Worm (Caenorhabditis elegans) whole organism, L2 larva: ENCODE data around the gene zim-3.

Experiments used
- ZK546.5 ChIP-seq: sonication (generic microtip); optimal IDR thresholded peaks from 2 replicates; lab custom pipeline; 2017; ENCODE audit warnings: missing biosample characterization, missing genetic modification characterization
- ama-1 ChIP-seq: fragments of 150-350 bp; optimal IDR thresholded peaks from 2 replicates; lab custom pipeline; 2018; ENCODE audit warnings: inconsistent platforms
- blmp-1 ChIP-seq: sonication (generic microtip); optimal IDR thresholded peaks from 2 replicates; lab custom pipeline; 2017; ENCODE audit warnings: missing genetic modification characterization, mild to moderate bottlenecking, missing compliant biosample characterization, antibody characterized with exemption, moderate library complexity; ENCODE audit not compliant: insufficient read depth
- ceh-82 ChIP-seq: fragments of 150-350 bp; optimal IDR thresholded peaks from 2 replicates; lab custom pipeline; 2014; ENCODE audit warnings: missing biosample characterization, missing genetic modification characterization
- egl-27 ChIP-seq: sonication (generic microtip); optimal IDR thresholded peaks from 3 replicates; lab custom pipeline; 2017; ENCODE audit warnings: missing biosample characterization, missing genetic modification reagents, missing genetic modification characterization
- elt-3 ChIP-seq: sonication (generic microtip); optimal IDR thresholded peaks from 2 replicates; lab custom pipeline; 2017; ENCODE audit warnings: missing biosample characterization, missing genetic modification characterization
- mdl-1 ChIP-seq, 2 experiments: fragments of 150-350 bp in 1 of 2; sonication (generic microtip) in 1 of 2; optimal IDR thresholded peaks; 2 replicates each; lab custom pipeline; 2017; ENCODE audit warnings: missing biosample characterization in 2 of 2, missing genetic modification characterization in 2 of 2
- nhr-10 ChIP-seq: sonication (generic microtip); optimal IDR thresholded peaks from 2 replicates; lab custom pipeline; 2017; ENCODE audit warnings: missing biosample characterization, missing genetic modification characterization
- nhr-12 ChIP-seq: fragments of 150-350 bp; optimal IDR thresholded peaks from 2 replicates; lab custom pipeline; 2014; ENCODE audit warnings: missing biosample characterization, missing genetic modification characterization
- nhr-21 ChIP-seq: fragments of 150-350 bp; optimal IDR thresholded peaks from 2 replicates; lab custom pipeline; 2014; ENCODE audit warnings: missing biosample characterization, missing genetic modification characterization
- skn-1 ChIP-seq: sonication (generic microtip); optimal IDR thresholded peaks from 2 replicates; lab custom pipeline; 2017; ENCODE audit warnings: missing biosample characterization, missing genetic modification characterization
- snpc-4 ChIP-seq: fragments of 150-350 bp; optimal IDR thresholded peaks from 2 replicates; lab custom pipeline; 2014; ENCODE audit warnings: missing biosample characterization, missing genetic modification characterization
- unc-62 ChIP-seq: fragments of 150-350 bp; optimal IDR thresholded peaks from 2 replicates; lab custom pipeline; 2014; ENCODE audit warnings: missing biosample characterization, missing genetic modification reagents, missing genetic modification characterization
- ztf-1 ChIP-seq: fragments of 200-800 bp; sonication (Bioruptor generic); conservative IDR thresholded peaks from 2 replicates; pipeline ENCODE4 v1.3.6; 2022; ENCODE audit warnings: missing genetic modification characterization, missing compliant biosample characterization

DNA sequence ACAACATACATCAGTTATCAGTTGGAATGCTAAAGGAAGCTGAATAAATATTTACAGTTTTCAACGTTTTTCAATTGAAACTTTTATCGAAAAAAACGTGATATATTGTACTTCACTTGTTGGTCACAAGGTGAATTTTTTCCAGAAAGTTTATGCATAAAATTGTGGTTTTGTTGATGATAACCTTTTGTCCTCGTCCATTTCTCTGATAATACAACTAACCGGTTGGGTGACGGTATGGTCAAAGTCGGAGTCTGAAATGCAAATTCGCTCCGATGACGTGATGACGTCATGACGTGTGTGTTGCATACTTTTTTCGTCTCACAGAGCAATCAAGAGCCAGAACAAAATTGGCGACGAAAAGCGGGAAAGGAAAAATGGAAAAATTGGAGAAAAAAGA, 47.1 kb upstream of the zim-3 start:
- TF ChIP-seq ZK546.5 (tag; lab: Kevin White, UChicago) (no peak), ama-1 (lab: Kevin White, UChicago) (peak; percentile 14), ceh-82 (tag; lab: Kevin White, UChicago) (no peak), mdl-1 (tag; optimal IDR thresholded peaks at IDR 0.05; lab: Kevin White, UChicago) (no peak), elt-3 (tag; lab: Kevin White, UChicago) (no peak), unc-62 (GFP tag; lab: Kevin White, UChicago) (no peak), nhr-10 (no peak), snpc-4 (tag; lab: Kevin White, UChicago) (no peak), blmp-1 (tag; lab: Kevin White, UChicago) (no peak), ztf-1 (no peak), egl-27 (tag; lab: Kevin White, UChicago) (no peak), nhr-12 (tag; lab: Kevin White, UChicago) (no peak), nhr-21 (peak; percentile 11), skn-1 (no peak)
